Worm (Caenorhabditis elegans) whole organism, L4 larva: ENCODE data around the gene txt-11.
A peak's percentile ranks its signal among the peaks of the same experiment; 100 is the strongest.
"Not testable (repeated sequence)": the region's sequence is repeated elsewhere in the genome, so short reads cannot be mapped to it uniquely, and the experiment has no call there.

Experiments
- D1046.2 ChIP-seq: fragments of 200-800 bp; sonication (Bioruptor generic); IDR thresholded peaks from 2 replicates; pipeline ENCODE4 v1.3.6; 2022; ENCODE audit warnings: missing genetic modification characterization, missing compliant biosample characterization
- F10B5.3 ChIP-seq: sonication (generic microtip); optimal IDR thresholded peaks from 2 replicates; lab custom pipeline; 2016; ENCODE audit warnings: mild to moderate bottlenecking, missing genetic modification characterization, missing compliant biosample characterization
- F44E2.7 ChIP-seq: fragments of 200-800 bp; sonication (Bioruptor generic); IDR thresholded peaks from 2 replicates; pipeline ENCODE4 v2.1.2; 2022; ENCODE audit warnings: missing genetic modification characterization, missing compliant biosample characterization
- T26A8.4 ChIP-seq: fragments of 200-800 bp; sonication (Bioruptor generic); IDR thresholded peaks from 2 replicates; pipeline ENCODE4 v1.3.6; 2022; ENCODE audit warnings: missing genetic modification characterization, missing compliant biosample characterization
- Y5F2A.4 ChIP-seq: fragments of 200-800 bp; sonication (Bioruptor generic); optimal IDR thresholded peaks from 2 replicates; lab custom pipeline; 2018; ENCODE audit warnings: mild to moderate bottlenecking, missing genetic modification characterization, missing compliant biosample characterization
- aly-2 ChIP-seq: sonication (generic microtip); optimal IDR thresholded peaks from 2 replicates; lab custom pipeline; 2018; ENCODE audit warnings: missing biosample characterization, missing genetic modification characterization
- ceh-44 ChIP-seq: fragments of 200-800 bp; sonication (Bioruptor generic); IDR thresholded peaks from 2 replicates; pipeline ENCODE4 v1.3.6; 2022; ENCODE audit warnings: missing genetic modification reagents, missing genetic modification characterization, missing compliant biosample characterization
- daf-12 ChIP-seq: fragments of 150-350 bp; optimal IDR thresholded peaks from 2 replicates; lab custom pipeline; 2014; ENCODE audit warnings: missing biosample characterization, missing genetic modification reagents, missing genetic modification characterization
- daf-16 ChIP-seq, 3 experiments: sonication (generic microtip); optimal IDR thresholded peaks; 2 replicates each; lab custom pipeline; 2016 to 2017; ENCODE audit warnings: missing genetic modification characterization in 3 of 3, missing genetic modification reagents in 3 of 3, mild to moderate bottlenecking in 2 of 3, missing compliant biosample characterization in 2 of 3, missing biosample characterization in 1 of 3, moderate library complexity in 1 of 3
- dmd-6 ChIP-seq: fragments of 200-800 bp; sonication (Bioruptor generic); IDR thresholded peaks from 2 replicates; pipeline ENCODE4 v1.3.6; 2022; ENCODE audit warnings: missing genetic modification reagents, missing genetic modification characterization, missing compliant biosample characterization
- egl-27 ChIP-seq: sonication (generic microtip); optimal IDR thresholded peaks from 3 replicates; lab custom pipeline; 2017; ENCODE audit warnings: missing biosample characterization, missing genetic modification reagents, missing genetic modification characterization
- egl-43 ChIP-seq: fragments of 200-800 bp; sonication (Bioruptor generic); IDR thresholded peaks from 2 replicates; pipeline ENCODE4 v1.3.6; 2022; ENCODE audit warnings: missing genetic modification reagents, missing genetic modification characterization, missing compliant biosample characterization
- fkh-10 ChIP-seq: fragments of 150-350 bp; optimal IDR thresholded peaks from 2 replicates; lab custom pipeline; 2014; ENCODE audit warnings: missing biosample characterization, missing genetic modification reagents, missing genetic modification characterization
- gei-8 ChIP-seq: fragments of 200-800 bp; sonication (Bioruptor generic); optimal IDR thresholded peaks from 2 replicates; lab custom pipeline; 2018; ENCODE audit warnings: mild to moderate bottlenecking, missing genetic modification characterization, missing compliant biosample characterization
- hlh-11 ChIP-seq: fragments of 200-800 bp; sonication (Bioruptor generic); optimal IDR thresholded peaks from 2 replicates; lab custom pipeline; 2018; ENCODE audit warnings: mild to moderate bottlenecking, missing genetic modification characterization, missing compliant biosample characterization
- lim-7 ChIP-seq: fragments of 200-800 bp; sonication (Bioruptor generic); IDR thresholded peaks from 2 replicates; pipeline ENCODE4 v1.3.6; 2022; ENCODE audit warnings: missing genetic modification characterization, missing compliant biosample characterization
- mes-2 ChIP-seq: sonication (generic microtip); optimal IDR thresholded peaks from 2 replicates; lab custom pipeline; 2016; ENCODE audit warnings: missing genotype, mild to moderate bottlenecking, missing genetic modification characterization, missing compliant biosample characterization; ENCODE audit not compliant: poor library complexity, severe bottlenecking
- nhr-10 ChIP-seq: fragments of 150-350 bp; optimal IDR thresholded peaks from 2 replicates; lab custom pipeline; 2014; ENCODE audit warnings: missing biosample characterization, missing genetic modification characterization
- nhr-102 ChIP-seq: sonication (generic microtip); optimal IDR thresholded peaks from 2 replicates; lab custom pipeline; 2016; ENCODE audit warnings: mild to moderate bottlenecking, missing genetic modification characterization, moderate library complexity, missing compliant biosample characterization
- nhr-237 ChIP-seq: sonication (generic microtip); optimal IDR thresholded peaks from 2 replicates; lab custom pipeline; 2017; ENCODE audit warnings: missing biosample characterization, missing genetic modification characterization
- nhr-42 ChIP-seq: fragments of 200-800 bp; sonication (Bioruptor generic); IDR thresholded peaks from 2 replicates; pipeline ENCODE4 v1.3.6; 2022; ENCODE audit warnings: missing genetic modification characterization, missing compliant biosample characterization
- pha-4 ChIP-seq, 2 experiments: fragments of 150-350 bp in 1 of 2; fragments of 200-800 bp in 1 of 2; sonication (Bioruptor generic) in 1 of 2; IDR thresholded peaks in 1 of 2; optimal IDR thresholded peaks in 1 of 2; 2 replicates each; pipeline versions ENCODE4 v1.3.6 to Lab custom; 2014 to 2022; ENCODE audit warnings: missing genetic modification characterization in 2 of 2, missing genetic modification reagents in 2 of 2, missing biosample characterization in 1 of 2, missing compliant biosample characterization in 1 of 2
- pqm-1 ChIP-seq: sonication (generic microtip); optimal IDR thresholded peaks from 2 replicates; lab custom pipeline; 2017; ENCODE audit warnings: missing biosample characterization, missing genetic modification characterization
- rbr-2 ChIP-seq: sonication (generic microtip); optimal IDR thresholded peaks from 2 replicates; lab custom pipeline; 2016; ENCODE audit warnings: missing genotype, missing genetic modification characterization, missing compliant biosample characterization
- sdz-12 ChIP-seq: fragments of 200-800 bp; sonication (Bioruptor generic); optimal IDR thresholded peaks from 2 replicates; lab custom pipeline; 2018; ENCODE audit warnings: mild to moderate bottlenecking, missing genetic modification characterization, missing compliant biosample characterization
- set-16 ChIP-seq: fragments of 200-800 bp; sonication (Bioruptor generic); IDR thresholded peaks from 2 replicates; pipeline ENCODE4 v1.3.6; 2022; ENCODE audit warnings: missing genetic modification reagents, missing genetic modification characterization, missing compliant biosample characterization
- snpc-1.2 ChIP-seq: fragments of 200-800 bp; sonication (Bioruptor generic); IDR thresholded peaks from 2 replicates; pipeline ENCODE4 v1.3.6; 2022; ENCODE audit warnings: missing genetic modification reagents, missing genetic modification characterization, missing compliant biosample characterization
- spr-3 ChIP-seq: fragments of 200-800 bp; sonication (Bioruptor generic); optimal IDR thresholded peaks from 2 replicates; lab custom pipeline; 2018; ENCODE audit warnings: mild to moderate bottlenecking, missing genetic modification characterization, missing compliant biosample characterization
- tra-1 ChIP-seq: fragments of 200-800 bp; sonication (Bioruptor generic); IDR thresholded peaks from 2 replicates; pipeline ENCODE4 v1.3.6; 2022; ENCODE audit warnings: missing genetic modification reagents, missing genetic modification characterization, missing compliant biosample characterization
- unc-130 ChIP-seq: sonication (generic microtip); optimal IDR thresholded peaks from 2 replicates; lab custom pipeline; 2016; ENCODE audit warnings: missing genetic modification reagents, missing genetic modification characterization, missing compliant biosample characterization
- zfp-2 ChIP-seq: sonication (generic microtip); optimal IDR thresholded peaks from 2 replicates; lab custom pipeline; 2016; ENCODE audit warnings: mild to moderate bottlenecking, missing genetic modification characterization, missing compliant biosample characterization
- zip-11 ChIP-seq: fragments of 200-800 bp; sonication (Bioruptor generic); IDR thresholded peaks from 2 replicates; pipeline ENCODE4 v1.3.6; 2022; ENCODE audit warnings: missing genetic modification characterization, missing compliant biosample characterization

The txt-11 gene

DNA sequence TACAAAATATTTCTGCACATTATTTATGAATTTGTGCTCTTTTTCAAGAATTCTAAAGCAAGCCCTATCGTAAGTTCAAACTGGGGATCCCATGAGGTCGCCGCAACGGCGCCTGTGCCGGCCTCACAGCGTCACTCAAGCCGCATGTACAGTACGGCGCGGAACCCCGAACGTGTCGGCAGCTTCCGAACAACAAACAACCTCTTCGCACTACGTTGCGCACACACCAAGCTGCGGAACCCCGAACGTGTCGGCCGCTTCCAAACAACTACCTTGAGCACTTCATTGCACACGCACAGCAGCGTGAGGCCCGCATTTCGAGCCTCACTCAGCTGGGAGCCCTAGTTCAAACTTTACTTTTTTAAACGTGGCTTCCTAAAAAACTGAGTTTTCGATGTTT is 19.0 kb upstream of the txt-11 start:
- TF ChIP-seq egl-27 (tag; lab: Kevin White, UChicago) (no peak), set-16 (GFP tag; lab: Robert Waterston, UW) (peak; percentile 72), egl-43 (GFP tag; lab: Robert Waterston, UW) (0 out of 2 replicates have a peak, but pooled peaks have one; percentile 4)

DNA sequence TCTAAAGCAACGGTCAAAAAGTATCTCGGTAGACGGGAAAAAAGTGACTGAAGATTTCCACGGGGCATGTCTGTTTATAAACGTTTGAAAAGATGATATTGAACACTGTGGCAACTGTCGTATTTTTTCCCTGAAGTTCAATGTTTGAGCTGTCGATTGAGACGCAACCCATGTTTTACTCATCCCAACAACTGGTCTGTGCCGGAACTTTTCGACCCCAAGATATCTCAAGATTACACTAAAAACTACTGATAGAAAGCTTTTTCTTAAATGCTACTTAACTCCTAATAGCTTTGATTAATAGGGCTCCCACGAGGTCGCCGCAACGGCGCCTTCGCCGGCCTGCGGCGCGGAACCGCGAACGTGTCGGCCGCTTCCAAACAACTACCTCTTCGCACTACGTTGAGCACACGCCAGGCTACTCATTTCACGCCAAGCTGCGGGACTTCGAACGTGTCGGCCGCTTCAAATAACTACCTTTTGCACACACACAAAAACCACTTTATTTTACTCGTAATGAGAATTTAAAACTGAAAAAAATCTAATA is 18.3 kb upstream of the txt-11 start, which contains the start of gene T20D4.15:
Gene T20D4.15 (minus strand): TSS at position 51 of the 547 bp plus-strand sequence.
- TF ChIP-seq T26A8.4 (GFP tag; lab: Robert Waterston, UW) (no peak), F44E2.7 (GFP tag; lab: Robert Waterston, UW) (no peak), pqm-1 (no peak), Y5F2A.4 (GFP tag; lab: Kevin White, UChicago) (no peak), spr-3 (GFP tag; lab: Kevin White, UChicago) (no peak), mes-2 (no peak), aly-2 (tag; lab: Kevin White, UChicago) (no peak), ceh-44 (GFP tag; lab: Robert Waterston, UW) (no peak), unc-130 (GFP tag; lab: Kevin White, UChicago) (no peak), nhr-102 (no peak), gei-8 (GFP tag; lab: Kevin White, UChicago) (no peak), pha-4 (GFP tag; IDR thresholded peaks at IDR 0.05; lab: Robert Waterston, UW) (no peak), pha-4 (tag; optimal IDR thresholded peaks at IDR 0.05; lab: Kevin White, UChicago) (no peak), nhr-42 (no peak), nhr-237 (tag; lab: Kevin White, UChicago) (no peak), daf-12 (tag; lab: Kevin White, UChicago) (no peak), zfp-2 (tag; lab: Kevin White, UChicago) (no peak), sdz-12 (GFP tag; lab: Kevin White, UChicago) (no peak), zip-11 (GFP tag; lab: Robert Waterston, UW) (no peak), hlh-11 (tag; lab: Kevin White, UChicago) (peak; percentile 19), dmd-6 (GFP tag; lab: Robert Waterston, UW) (peak; percentile 15; the same call in 1 of the 2 replicates), set-16 (GFP tag; lab: Robert Waterston, UW) (peak; percentile 60; the same call in 1 of the 2 replicates), tra-1 (GFP tag; lab: Robert Waterston, UW) (no peak), nhr-10 (no peak), lim-7 (no peak), D1046.2 (no peak), rbr-2 (tag; lab: Kevin White, UChicago) (no peak)
- TF ChIP-seq, all 104 proteins: peak for 3

DNA sequence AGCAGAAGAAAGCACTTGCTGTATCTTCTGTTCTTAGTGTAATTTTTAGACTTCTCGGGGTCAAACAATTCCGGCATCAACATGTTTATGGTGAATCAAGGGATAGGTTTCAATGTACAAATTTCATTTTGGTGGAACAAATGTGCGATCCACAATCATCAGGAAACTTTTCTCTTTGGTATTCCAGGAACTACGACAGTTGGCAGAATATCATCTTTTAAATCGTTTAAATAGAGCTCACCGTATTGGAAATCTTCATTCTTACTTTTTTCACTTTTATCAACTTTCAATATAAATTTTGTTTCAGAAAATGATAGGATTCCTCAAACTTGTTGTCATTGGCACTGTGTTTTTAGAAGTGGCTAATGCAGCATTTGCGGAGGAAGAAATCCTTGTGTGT is 16.3 kb upstream of the txt-11 start, which contains the start of gene T20D4.12:
Gene T20D4.12 (plus strand): TSS at position 301 of the 400 bp plus-strand sequence.
- peak in 1 of 2 experiments; percentile 79 for TF ChIP-seq daf-16 (GFP tag; optimal IDR thresholded peaks at IDR 0.05; lab: Kevin White, UChicago)
- TF ChIP-seq daf-16 (tag; optimal IDR thresholded peaks at IDR 0.05; lab: Kevin White, UChicago): not testable (repeated sequence)

DNA sequence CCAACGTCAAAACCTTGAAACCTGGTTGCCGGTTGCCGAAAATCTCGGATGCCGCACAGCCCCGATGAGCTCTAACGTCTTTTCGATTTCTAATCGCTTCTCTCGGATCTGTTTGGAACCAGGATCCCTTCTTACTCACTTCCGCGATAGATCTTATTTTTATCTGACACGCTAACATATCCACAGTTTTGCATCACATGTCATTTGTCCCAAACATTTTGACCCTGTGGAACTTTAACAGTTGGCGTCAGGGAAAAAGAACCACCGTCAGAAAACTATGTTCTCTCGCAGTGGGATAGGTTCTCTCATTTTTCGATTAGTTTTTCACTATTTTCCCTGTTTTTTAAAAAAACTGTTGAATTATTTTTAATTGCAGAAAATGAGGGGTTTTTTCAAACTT is 14.8 kb upstream of the txt-11 start, which contains the start of gene T20D4.11:
Gene T20D4.11 (plus strand): TSS at position 377 of the 400 bp plus-strand sequence.
- TF ChIP-seq fkh-10 (GFP tag; lab: Kevin White, UChicago): no peak
- peak; percentile 28 for TF ChIP-seq hlh-11 (tag; lab: Kevin White, UChicago)
- TF ChIP-seq daf-16 (GFP tag; optimal IDR thresholded peaks at IDR 0.05; lab: Kevin White, UChicago): peak in 1 of 2 experiments; percentile 62
- TF ChIP-seq daf-16 (tag; optimal IDR thresholded peaks at IDR 0.05; lab: Kevin White, UChicago): no peak
- no peak for TF ChIP-seq snpc-1.2
- TF ChIP-seq daf-12 (tag; lab: Kevin White, UChicago): no peak
- TF ChIP-seq F10B5.3 (tag; lab: Kevin White, UChicago): no peak
- no peak for TF ChIP-seq mes-2
